Worm (Caenorhabditis elegans) whole organism, midembryonic: Measurements from ENCODE around the gene Y57E12B.4.

Experiments
- T22C8.4 ChIP-seq: fragments of 200-800 bp; sonication (Bioruptor generic); IDR thresholded peaks from 2 replicates; pipeline ENCODE4 v1.3.6; 2022; ENCODE audit warnings: missing genetic modification characterization, missing compliant biosample characterization
- cog-1 ChIP-seq: sonication (generic microtip); optimal IDR thresholded peaks from 2 replicates; lab custom pipeline; 2016; ENCODE audit warnings: missing genetic modification characterization, missing compliant biosample characterization
- flt-1 ChIP-seq: fragments of 200-800 bp; sonication (Bioruptor generic); IDR thresholded peaks from 2 replicates; pipeline ENCODE4 v1.3.6; 2022; ENCODE audit warnings: missing genetic modification characterization, missing compliant biosample characterization
- klf-2 ChIP-seq: fragments of 200-800 bp; sonication (Bioruptor generic); conservative IDR thresholded peaks from 2 replicates; pipeline ENCODE4 v1.3.6; 2022; ENCODE audit warnings: missing genetic modification reagents, missing genetic modification characterization, missing compliant biosample characterization
- med-1 ChIP-seq: sonication (generic microtip); optimal IDR thresholded peaks from 2 replicates; lab custom pipeline; 2017; ENCODE audit warnings: missing genetic modification characterization, mild to moderate bottlenecking, missing compliant biosample characterization, antibody characterized with exemption, missing genetic modification reagents; ENCODE audit not compliant: insufficient read depth
- ref-1 ChIP-seq: fragments of 200-800 bp; sonication (Bioruptor generic); conservative IDR thresholded peaks from 2 replicates; pipeline ENCODE4 v1.3.6; 2022; ENCODE audit warnings: missing genetic modification reagents, missing genetic modification characterization, missing compliant biosample characterization
- tab-1 ChIP-seq: fragments of 200-800 bp; sonication (Bioruptor generic); IDR thresholded peaks from 2 replicates; pipeline ENCODE4 v1.3.6; 2022; ENCODE audit warnings: missing genetic modification characterization, missing compliant biosample characterization
- ztf-23 ChIP-seq: fragments of 200-800 bp; sonication (Bioruptor generic); IDR thresholded peaks from 2 replicates; pipeline ENCODE4 v1.3.6; 2022; ENCODE audit warnings: missing genetic modification reagents, missing genetic modification characterization, missing compliant biosample characterization
- ztf-29 ChIP-seq: fragments of 200-800 bp; sonication (Bioruptor generic); IDR thresholded peaks from 2 replicates; pipeline ENCODE4 v1.3.6; 2022; ENCODE audit warnings: missing genetic modification reagents, missing genetic modification characterization, missing compliant biosample characterization

Gene Y57E12B.4

DNA sequence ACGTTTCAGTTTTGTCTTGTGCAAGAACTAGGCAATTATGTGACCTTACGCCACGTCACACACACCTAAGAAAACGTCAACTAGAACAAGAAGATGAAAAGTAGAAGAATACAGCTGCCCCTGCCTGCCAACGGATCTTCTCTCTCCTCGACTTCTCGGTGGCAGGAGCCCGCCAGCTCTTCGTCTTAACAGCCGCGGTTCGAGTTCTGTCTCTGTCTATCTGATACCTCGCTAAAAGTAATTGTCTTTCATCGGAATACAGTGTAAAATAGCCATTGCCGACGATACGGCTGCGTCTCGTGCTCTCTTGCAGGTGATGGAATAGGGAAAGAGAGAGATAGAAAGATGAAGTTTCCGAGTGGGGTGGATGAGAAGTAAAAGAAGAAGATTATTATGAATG is 17.1 kb downstream of the Y57E12B.4 start:
- no peak for TF ChIP-seq ztf-29 (GFP tag; lab: Robert Waterston, UW)
- no peak for TF ChIP-seq flt-1
- TF ChIP-seq T22C8.4 (GFP tag; lab: Robert Waterston, UW): no peak
- no peak for TF ChIP-seq ref-1 (GFP tag; lab: Robert Waterston, UW)
- TF ChIP-seq med-1: no peak
- TF ChIP-seq tab-1: no peak
- TF ChIP-seq cog-1: no peak
- no peak for TF ChIP-seq ztf-23 (GFP tag; lab: Robert Waterston, UW)
- no peak for TF ChIP-seq klf-2 (GFP tag; lab: Robert Waterston, UW)

DNA sequence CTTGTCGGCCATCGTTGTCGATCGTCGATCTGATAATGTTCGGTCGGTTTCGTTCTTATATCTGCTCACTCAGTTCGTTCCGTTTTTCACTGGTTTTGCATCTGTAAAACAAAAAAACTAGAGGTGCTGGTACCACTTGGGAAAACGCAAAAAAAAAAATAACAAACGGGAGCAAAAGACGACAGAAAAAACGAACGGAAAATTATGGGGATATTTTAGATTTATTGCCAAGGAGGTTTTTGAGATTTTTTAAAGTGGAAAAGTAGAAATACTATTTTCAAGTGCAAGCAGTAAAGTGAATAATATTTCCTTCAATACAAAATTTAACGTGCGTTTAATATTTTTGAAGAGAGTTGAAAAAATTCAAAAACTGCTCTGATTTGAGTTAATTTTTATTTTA is 18.4 kb downstream of the Y57E12B.4 start, which contains the start of gene unc-68:
unc-68 (minus strand) TSS at position 101 of the 400 bp plus-strand sequence.
- TF ChIP-seq flt-1: no peak
- no peak for TF ChIP-seq T22C8.4 (GFP tag; lab: Robert Waterston, UW)
- no peak for TF ChIP-seq klf-2 (GFP tag; lab: Robert Waterston, UW)

DNA sequence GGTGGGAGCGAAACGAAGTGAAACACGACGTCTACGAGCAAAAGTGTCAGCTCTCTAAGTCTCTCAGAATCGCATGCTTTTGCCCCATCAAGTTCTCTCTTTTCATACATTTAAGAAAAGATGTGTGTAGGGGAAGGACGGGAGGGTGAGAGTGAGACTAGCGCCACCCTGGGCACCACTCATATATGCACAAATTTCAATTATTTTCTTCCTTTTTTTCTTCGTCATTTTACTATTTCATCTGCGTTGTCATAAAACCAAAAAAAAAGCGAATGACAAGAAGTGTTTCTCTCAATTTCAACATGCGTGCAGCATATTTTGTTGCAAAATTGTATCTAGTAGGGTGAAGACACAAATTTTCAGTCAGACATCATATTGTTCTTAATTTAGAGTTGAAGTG is 20.7 kb downstream of the Y57E12B.4 start:
- TF ChIP-seq cog-1: no peak
- TF ChIP-seq klf-2 (GFP tag; lab: Robert Waterston, UW): no peak
- TF ChIP-seq T22C8.4 (GFP tag; lab: Robert Waterston, UW): no peak
- TF ChIP-seq ztf-29 (GFP tag; lab: Robert Waterston, UW): no peak
- TF ChIP-seq ztf-23 (GFP tag; lab: Robert Waterston, UW): no peak
- TF ChIP-seq ref-1 (GFP tag; lab: Robert Waterston, UW): no peak
- TF ChIP-seq flt-1: no peak
- TF ChIP-seq tab-1: no peak
- no peak for TF ChIP-seq med-1

DNA sequence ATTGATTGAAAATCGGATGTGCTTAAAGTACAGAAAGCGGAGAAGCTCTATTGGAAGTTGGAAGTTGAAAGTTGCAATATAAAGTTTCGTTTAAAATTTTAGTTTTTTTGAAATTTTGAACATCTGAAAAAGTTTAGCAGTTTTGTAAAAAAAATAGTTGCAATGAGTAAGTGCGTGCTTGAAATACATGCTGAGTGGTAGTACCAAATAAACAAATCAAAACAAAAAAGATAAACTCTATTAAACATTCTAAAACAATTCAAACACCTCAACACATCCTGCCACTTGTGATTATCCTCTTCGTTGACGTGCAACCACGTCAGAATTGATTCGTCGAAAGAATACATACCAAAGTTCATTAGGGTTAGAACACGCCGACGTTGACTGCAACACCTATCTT is 28.1 kb downstream of the Y57E12B.4 start:
- TF ChIP-seq cog-1 (no peak), ztf-29 (GFP tag; lab: Robert Waterston, UW) (no peak), klf-2 (GFP tag; lab: Robert Waterston, UW) (no peak), ztf-23 (GFP tag; lab: Robert Waterston, UW) (no peak), tab-1 (no peak), ref-1 (GFP tag; lab: Robert Waterston, UW) (no peak), T22C8.4 (GFP tag; lab: Robert Waterston, UW) (no peak), flt-1 (no peak), med-1 (no peak)

DNA sequence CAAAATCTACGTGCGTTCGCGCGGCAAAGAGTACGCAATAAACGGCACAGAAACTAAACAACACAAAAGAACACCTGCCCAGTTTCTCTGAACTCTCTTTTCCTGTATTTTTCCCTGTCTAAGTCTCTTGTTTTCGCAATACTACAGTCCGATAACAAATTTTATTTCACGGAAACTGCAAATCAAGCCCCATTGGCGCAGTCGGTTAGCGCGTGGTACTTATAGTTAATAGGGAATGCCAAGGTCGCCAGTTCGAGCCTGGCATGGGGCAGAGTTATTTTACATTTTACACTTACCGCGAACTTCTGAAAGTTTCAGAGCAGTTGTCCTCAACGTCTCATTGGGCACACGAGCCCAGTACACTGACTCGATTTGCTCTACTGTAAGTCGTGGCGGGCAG is 30.1 kb downstream of the Y57E12B.4 start:
- TF ChIP-seq flt-1 (no peak), med-1 (no peak), T22C8.4 (GFP tag; lab: Robert Waterston, UW) (no peak), ztf-23 (GFP tag; lab: Robert Waterston, UW) (no peak), klf-2 (GFP tag; lab: Robert Waterston, UW) (no peak), cog-1 (no peak), ztf-29 (GFP tag; lab: Robert Waterston, UW) (no peak), ref-1 (GFP tag; lab: Robert Waterston, UW) (no peak), tab-1 (no peak)

DNA sequence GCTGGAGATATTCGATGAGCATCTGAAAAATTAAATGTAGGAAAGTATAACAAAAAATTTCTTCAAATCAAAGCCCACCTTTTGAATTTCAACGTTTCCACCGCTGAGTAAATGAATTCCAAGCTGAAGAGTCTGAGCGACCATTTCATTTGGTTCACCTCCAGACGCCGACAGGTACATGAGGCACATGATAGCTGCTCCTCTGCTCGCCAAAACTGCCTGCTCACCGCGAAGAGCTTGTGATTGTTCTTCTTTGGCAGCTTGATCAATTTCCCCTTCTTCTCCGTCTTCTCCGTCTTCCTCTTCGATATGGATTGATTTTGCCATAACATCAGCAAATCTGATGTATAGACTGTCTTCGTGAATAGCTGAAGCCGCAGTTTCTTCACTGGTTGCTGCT is 40.9 kb downstream of the Y57E12B.4 start:
- TF ChIP-seq T22C8.4 (GFP tag; lab: Robert Waterston, UW) (no peak), tab-1 (no peak), cog-1 (no peak), med-1 (no peak), ztf-23 (GFP tag; lab: Robert Waterston, UW) (no peak), ref-1 (GFP tag; lab: Robert Waterston, UW) (no peak), ztf-29 (GFP tag; lab: Robert Waterston, UW) (no peak)

DNA sequence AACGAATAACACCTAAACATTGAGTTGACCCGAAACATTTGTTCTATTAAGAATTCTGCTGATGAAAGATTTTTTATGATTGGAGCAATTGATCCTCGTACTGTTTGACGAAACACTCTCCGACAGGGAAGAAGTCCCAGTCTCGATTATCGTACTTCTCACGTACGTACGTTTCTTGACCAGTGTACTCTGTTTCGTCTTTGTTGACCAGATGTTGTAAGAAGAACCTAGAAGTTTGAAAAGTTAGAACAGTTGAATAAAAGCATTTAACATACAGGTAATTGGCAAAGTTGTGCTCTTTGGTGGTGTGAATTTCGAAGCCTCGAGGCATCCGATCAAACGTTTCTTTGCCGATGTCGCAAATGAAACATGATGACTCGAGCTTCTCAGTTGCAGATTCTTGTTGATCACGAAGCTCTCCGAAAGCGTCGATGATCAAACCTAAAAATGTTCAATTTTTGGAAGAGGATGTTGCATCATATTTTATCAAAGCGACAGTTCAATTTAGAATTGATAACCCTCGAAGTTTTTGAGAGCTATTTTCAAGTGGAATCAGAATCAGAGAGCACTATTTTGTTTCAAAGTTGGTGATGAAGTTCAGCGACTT is 45.3 kb downstream of the Y57E12B.4 start:
- TF ChIP-seq ztf-23 (GFP tag; lab: Robert Waterston, UW) (no peak), flt-1 (no peak), ref-1 (GFP tag; lab: Robert Waterston, UW) (no peak), tab-1 (no peak), med-1 (no peak), T22C8.4 (GFP tag; lab: Robert Waterston, UW) (no peak), klf-2 (GFP tag; lab: Robert Waterston, UW) (no peak), cog-1 (no peak), ztf-29 (GFP tag; lab: Robert Waterston, UW) (no peak)

DNA sequence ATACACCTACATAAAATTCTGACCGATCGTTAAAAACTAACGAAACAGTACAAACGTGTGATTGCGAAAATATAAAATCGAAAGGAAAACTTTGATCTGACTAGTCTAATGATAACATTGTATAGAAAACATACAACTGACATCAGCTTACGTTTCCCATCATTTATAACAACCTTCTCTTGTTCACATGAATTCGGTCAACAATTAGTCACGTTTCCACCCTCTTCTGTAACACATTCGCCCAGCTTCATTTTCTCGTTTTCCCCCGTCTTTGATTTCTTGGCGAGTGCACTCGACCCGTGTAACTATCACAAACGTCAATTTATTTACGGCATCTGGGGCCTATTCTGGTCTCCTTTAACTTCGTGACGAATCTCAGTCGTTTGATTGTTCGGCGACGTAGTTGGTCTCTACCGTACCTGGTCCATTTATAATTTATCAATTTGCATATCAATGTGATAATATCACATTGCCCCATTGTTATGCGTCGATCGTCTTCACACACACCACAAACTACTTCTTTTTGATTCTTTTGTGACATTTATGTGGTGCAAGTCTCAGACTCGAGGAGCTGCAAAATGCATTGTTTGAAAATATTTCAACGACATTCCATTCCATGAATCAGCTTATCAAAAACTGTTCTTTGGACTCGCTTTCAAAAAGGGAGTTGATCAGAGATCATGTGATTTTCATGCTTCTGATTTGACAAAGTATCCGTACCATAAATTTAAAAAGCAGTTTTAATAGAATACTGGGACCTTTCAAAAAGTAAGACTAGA is 46.3 kb downstream of the Y57E12B.4 start:
- no peak for TF ChIP-seq klf-2 (GFP tag; lab: Robert Waterston, UW)
- TF ChIP-seq flt-1: no peak
- TF ChIP-seq tab-1: no peak
- no peak for TF ChIP-seq cog-1
- no peak for TF ChIP-seq ztf-29 (GFP tag; lab: Robert Waterston, UW)
- TF ChIP-seq T22C8.4 (GFP tag; lab: Robert Waterston, UW): no peak
- no peak for TF ChIP-seq med-1
- TF ChIP-seq ref-1 (GFP tag; lab: Robert Waterston, UW): no peak
- no peak for TF ChIP-seq ztf-23 (GFP tag; lab: Robert Waterston, UW)

DNA sequence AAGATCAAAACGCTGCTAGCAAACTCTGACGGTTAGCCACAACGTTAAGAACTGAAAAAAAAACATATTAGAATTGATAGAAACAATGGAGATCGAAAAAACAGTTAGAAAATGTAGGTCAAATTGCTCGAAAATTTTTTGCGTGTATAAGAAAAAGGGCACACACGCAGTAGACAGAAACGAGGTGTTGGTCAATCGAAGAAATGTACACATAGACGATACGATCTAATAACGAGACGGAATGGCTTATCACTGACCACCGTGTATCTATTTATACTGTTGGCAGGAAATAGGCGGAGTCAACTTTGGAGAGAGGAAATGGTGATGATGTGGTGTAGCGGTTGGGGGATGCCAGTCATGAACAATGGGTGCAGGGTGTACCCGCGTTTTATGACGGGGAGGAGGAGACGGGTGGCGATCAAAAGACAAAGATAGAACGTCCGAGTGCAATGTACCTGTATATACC is 47.1 kb downstream of the Y57E12B.4 start, which contains the start of gene odc-1:
odc-1 (minus strand) TSS at position 51 of the 466 bp plus-strand sequence.
- TF ChIP-seq cog-1 (no peak), tab-1 (no peak), klf-2 (GFP tag; lab: Robert Waterston, UW) (no peak), ztf-29 (GFP tag; lab: Robert Waterston, UW) (no peak), med-1 (no peak), T22C8.4 (GFP tag; lab: Robert Waterston, UW) (no peak), ref-1 (GFP tag; lab: Robert Waterston, UW) (no peak), ztf-23 (GFP tag; lab: Robert Waterston, UW) (no peak), flt-1 (no peak)

DNA sequence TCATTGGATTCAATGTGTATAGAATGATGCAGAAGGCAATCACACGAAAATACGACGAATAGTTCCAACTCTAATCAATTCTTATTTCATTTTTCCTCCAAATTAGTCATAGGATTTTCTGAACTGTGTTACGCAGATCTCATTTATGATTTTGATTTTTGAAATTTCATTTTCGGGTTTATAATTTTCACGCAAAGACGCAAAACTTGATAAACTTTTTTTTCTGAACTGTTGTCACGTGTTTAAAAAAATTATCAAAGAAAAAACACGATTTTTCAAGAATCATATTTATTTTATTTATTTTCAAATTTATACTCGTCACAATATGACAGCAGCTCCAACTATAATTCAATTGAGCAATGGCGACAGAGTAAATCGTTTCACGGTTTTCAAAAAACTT is 50.6 kb downstream of the Y57E12B.4 start, which contains the start of gene K11C4.1:
K11C4.1 (plus strand) TSS at position 301 of the 400 bp plus-strand sequence.
- TF ChIP-seq ztf-29 (GFP tag; lab: Robert Waterston, UW) (no peak), T22C8.4 (GFP tag; lab: Robert Waterston, UW) (no peak), flt-1 (no peak), tab-1 (no peak), ref-1 (GFP tag; lab: Robert Waterston, UW) (no peak), ztf-23 (GFP tag; lab: Robert Waterston, UW) (no peak), cog-1 (no peak), med-1 (no peak), klf-2 (GFP tag; lab: Robert Waterston, UW) (no peak)
